Fruit fly (Drosophila melanogaster) whole organism, adult: Measurements from ENCODE around the gene CG42747.

ENCODE experiments used
- kay ChIP-seq: fragments of 200-800 bp; sonication (Bioruptor generic); peaks from one replicate; lab custom pipeline; 2016; ENCODE audit warnings: missing biosample characterization, missing genetic modification characterization, borderline replicate concordance
- toe ChIP-seq: fragments of 200-800 bp; sonication (Bioruptor generic); optimal IDR thresholded peaks from 2 replicates; lab custom pipeline; 2016; ENCODE audit warnings: missing biosample characterization, missing genetic modification characterization

- TF ChIP-seq kay (GFP tag; lab: Kevin White, UChicago) = no peak
- TF ChIP-seq toe (GFP tag; lab: Kevin White, UChicago) = no peak
Measured at dm6 chr3L:6498602-6499001, 98.2 kb downstream of the CG42747 start.
